Worm (Caenorhabditis elegans): ENCODE measurements around the gene C04C3.4.

Gene C04C3.4

ce11 chrIV:3436021-3436420 lies 41.9 kb downstream of the C04C3.4 start, which contains the start of gene srz-32:
Gene srz-32, plus strand, starts transcription at chrIV:3436321.
- TF ChIP-seq blmp-1 (tag; optimal IDR thresholded peaks at IDR 0.05; ENCODE audit: insufficient read depth) (no peak), fos-1 (tag; optimal IDR thresholded peaks at IDR 0.05) (no peak), ZK546.5 (tag; optimal IDR thresholded peaks at IDR 0.05) (no peak), nhr-25 (tag; optimal IDR thresholded peaks at IDR 0.05) (no peak), lin-13 (GFP tag; optimal IDR thresholded peaks at IDR 0.05) (no peak), F13H6.1 (tag; optimal IDR thresholded peaks at IDR 0.05) (no peak), nhr-23 (tag; optimal IDR thresholded peaks at IDR 0.05) (no peak), ztf-11 (tag; optimal IDR thresholded peaks at IDR 0.05) (no peak)

ce11 chrIV:3438022-3438421 lies 43.9 kb downstream of the C04C3.4 start, which contains the start of gene grd-13:
Gene grd-13, plus strand, starts transcription at chrIV:3438312.
- TF ChIP-seq ceh-82 (tag; optimal IDR thresholded peaks at IDR 0.05) (no peak), unc-39 (tag; optimal IDR thresholded peaks at IDR 0.05) (no peak), zag-1 (tag; optimal IDR thresholded peaks at IDR 0.05) (no peak), R02D3.7 (tag; optimal IDR thresholded peaks at IDR 0.05) (no peak), lin-13 (GFP tag; optimal IDR thresholded peaks at IDR 0.05) (no peak), elt-3 (tag; optimal IDR thresholded peaks at IDR 0.05) (no peak), ztf-11 (tag; optimal IDR thresholded peaks at IDR 0.05) (no peak), ztf-1 (GFP tag; conservative IDR thresholded peaks at IDR 0.05) (no peak), mab-5 (tag; optimal IDR thresholded peaks at IDR 0.05) (no peak), alr-1 (tag; optimal IDR thresholded peaks at IDR 0.05) (no peak), nhr-10 (tag; optimal IDR thresholded peaks at IDR 0.05) (no peak), unc-62 (GFP tag; optimal IDR thresholded peaks at IDR 0.05) (no peak), nhr-6 (tag; optimal IDR thresholded peaks at IDR 0.05) (no peak), nhr-77 (tag; optimal IDR thresholded peaks at IDR 0.05) (no peak), unc-55 (GFP tag; optimal IDR thresholded peaks at IDR 0.05) (no peak), nhr-12 (tag; optimal IDR thresholded peaks at IDR 0.05) (no peak), nhr-25 (tag; optimal IDR thresholded peaks at IDR 0.05) (peak; percentile 32), snpc-4 (tag; optimal IDR thresholded peaks at IDR 0.05) (no peak), skn-1 (tag; optimal IDR thresholded peaks at IDR 0.05) (no peak), nhr-11 (tag; optimal IDR thresholded peaks at IDR 0.05) (no peak), Y55F3AM.14 (GFP tag; optimal IDR thresholded peaks at IDR 0.05) (no peak), aly-2 (tag; optimal IDR thresholded peaks at IDR 0.05) (no peak), peb-1 (tag; optimal IDR thresholded peaks at IDR 0.05) (no peak), nhr-21 (tag; optimal IDR thresholded peaks at IDR 0.05) (no peak), nhr-129 (tag; optimal IDR thresholded peaks at IDR 0.05) (no peak), ama-1 (optimal IDR thresholded peaks at IDR 0.05) (no peak), lin-39 (tag; optimal IDR thresholded peaks at IDR 0.05) (no peak), sma-9 (GFP tag; optimal IDR thresholded peaks at IDR 0.05) (peak; percentile 36), sma-9 (tag; optimal IDR thresholded peaks at IDR 0.05) (no peak), sem-4 (tag; optimal IDR thresholded peaks at IDR 0.05) (no peak), gmeb-1 (tag; optimal IDR thresholded peaks at IDR 0.05) (no peak), F13H6.1 (tag; optimal IDR thresholded peaks at IDR 0.05) (no peak), mdl-1 (tag; optimal IDR thresholded peaks at IDR 0.05) (no peak), nhr-237 (tag; optimal IDR thresholded peaks at IDR 0.05) (no peak), elt-1 (tag; optimal IDR thresholded peaks at IDR 0.05) (peak; percentile 70), nhr-23 (tag; optimal IDR thresholded peaks at IDR 0.05) (peak; percentile 60), blmp-1 (tag; optimal IDR thresholded peaks at IDR 0.05; ENCODE audit: insufficient read depth) (no peak), dmd-4 (tag; optimal IDR thresholded peaks at IDR 0.05) (no peak), lin-11 (tag; optimal IDR thresholded peaks at IDR 0.05) (no peak), lsy-2 (tag; optimal IDR thresholded peaks at IDR 0.05) (no peak), ceh-16 (tag; optimal IDR thresholded peaks at IDR 0.05) (peak; percentile 85)

ce11 chrIV:3439354-3439753 lies 45.2 kb downstream of the C04C3.4 start, which contains the start of gene grd-3:
Gene grd-3, plus strand, starts transcription at chrIV:3439655.
- TF ChIP-seq elt-1 (tag; optimal IDR thresholded peaks at IDR 0.05) = peak; percentile 81
- peak; percentile 72 for TF ChIP-seq ceh-16 (tag; optimal IDR thresholded peaks at IDR 0.05)
- TF ChIP-seq nhr-11 (tag; optimal IDR thresholded peaks at IDR 0.05) = no peak
- peak; percentile 43 for TF ChIP-seq sma-9 (GFP tag; optimal IDR thresholded peaks at IDR 0.05)
- no peak for TF ChIP-seq sma-9 (tag; optimal IDR thresholded peaks at IDR 0.05)
- no peak for TF ChIP-seq nhr-129 (tag; optimal IDR thresholded peaks at IDR 0.05)
- TF ChIP-seq nhr-25 (tag; optimal IDR thresholded peaks at IDR 0.05) = peak; percentile 62
- no peak for TF ChIP-seq nhr-237 (tag; optimal IDR thresholded peaks at IDR 0.05)
- no peak for TF ChIP-seq aly-2 (tag; optimal IDR thresholded peaks at IDR 0.05)
- TF ChIP-seq crh-2 (tag; optimal IDR thresholded peaks at IDR 0.05) = no peak

Measured in whole organism, L2 larva.